Worm (Caenorhabditis elegans): ENCODE results near the gene lhpp-1.

- no peak for TF ChIP-seq him-1 (tag; optimal IDR thresholded peaks at IDR 0.05)
- no peak for TF ChIP-seq dao-5 (tag; optimal IDR thresholded peaks at IDR 0.05)
These were observed 39.0 kb upstream of the lhpp-1 start, which contains the start of gene che-11 for ce11 chrV:12150607-12151006.
